Worm (Caenorhabditis elegans) whole organism, late embryonic: ENCODE results near the gene mdh-2.

Experiments
- K09A11.1 ChIP-seq: sonication (generic microtip); optimal IDR thresholded peaks from 2 replicates; lab custom pipeline; 2017; ENCODE audit warnings: antibody characterized with exemption, mild to moderate bottlenecking, missing genetic modification characterization, missing compliant biosample characterization; ENCODE audit not compliant: insufficient read depth
- ama-1 ChIP-seq: fragments of 150-350 bp; optimal IDR thresholded peaks from 2 replicates; lab custom pipeline; 2014
- ceh-22 ChIP-seq: sonication (generic microtip); optimal IDR thresholded peaks from 2 replicates; lab custom pipeline; 2017; ENCODE audit warnings: missing biosample characterization, missing genetic modification characterization
- dmd-4 ChIP-seq: sonication (generic microtip); optimal IDR thresholded peaks from 2 replicates; lab custom pipeline; 2016; ENCODE audit warnings: borderline replicate concordance, missing genetic modification characterization, missing compliant biosample characterization
- hlh-6 ChIP-seq: sonication (generic microtip); optimal IDR thresholded peaks from 2 replicates; lab custom pipeline; 2016; ENCODE audit warnings: missing genotype, missing genetic modification characterization, missing compliant biosample characterization
- lim-6 ChIP-seq: sonication (generic microtip); optimal IDR thresholded peaks from 2 replicates; lab custom pipeline; 2016; ENCODE audit warnings: missing genetic modification characterization, missing compliant biosample characterization
- madf-2 ChIP-seq: sonication (generic microtip); optimal IDR thresholded peaks from 2 replicates; lab custom pipeline; 2017; ENCODE audit warnings: missing genetic modification characterization, missing compliant biosample characterization
- nhr-11 ChIP-seq: fragments of 150-350 bp; optimal IDR thresholded peaks from 2 replicates; lab custom pipeline; 2014; ENCODE audit warnings: missing biosample characterization, missing genetic modification characterization
- npax-4 ChIP-seq: sonication (generic microtip); optimal IDR thresholded peaks from 2 replicates; lab custom pipeline; 2016; ENCODE audit warnings: missing genetic modification characterization, missing compliant biosample characterization
- pha-2 ChIP-seq: sonication (generic microtip); optimal IDR thresholded peaks from 2 replicates; lab custom pipeline; 2017; ENCODE audit warnings: mild to moderate bottlenecking, missing genetic modification characterization, missing compliant biosample characterization
- pqm-1 ChIP-seq: sonication (generic microtip); optimal IDR thresholded peaks from 2 replicates; lab custom pipeline; 2016; ENCODE audit warnings: missing genetic modification characterization, missing compliant biosample characterization
- ref-2 ChIP-seq: sonication (generic microtip); optimal IDR thresholded peaks from 2 replicates; lab custom pipeline; 2016; ENCODE audit warnings: missing genetic modification characterization, missing compliant biosample characterization
- unc-86 ChIP-seq: sonication (generic microtip); optimal IDR thresholded peaks from 2 replicates; lab custom pipeline; 2016; ENCODE audit warnings: missing genetic modification characterization, missing compliant biosample characterization
- zip-5 ChIP-seq: sonication (generic microtip); optimal IDR thresholded peaks from 2 replicates; lab custom pipeline; 2016; ENCODE audit warnings: missing genetic modification characterization, missing compliant biosample characterization

ce11 chrIII:6594069-6594468 is 13.8 kb downstream of the mdh-2 start:
- no peak for TF ChIP-seq madf-2 (tag; lab: Kevin White, UChicago)
- TF ChIP-seq npax-4, result no peak
- TF ChIP-seq hlh-6 (tag; lab: Kevin White, UChicago), result no peak
- TF ChIP-seq zip-5, result no peak
- no peak for TF ChIP-seq pqm-1 (tag; lab: Kevin White, UChicago)
- TF ChIP-seq ref-2 (tag; lab: Kevin White, UChicago), result no peak
- no peak for TF ChIP-seq K09A11.1 (tag; lab: Kevin White, UChicago)
- TF ChIP-seq dmd-4 (tag; lab: Kevin White, UChicago), result no peak
- TF ChIP-seq lim-6 (tag; lab: Kevin White, UChicago), result no peak
- TF ChIP-seq ama-1, result no peak
- TF ChIP-seq ceh-22 (tag; lab: Kevin White, UChicago), result no peak
- no peak for TF ChIP-seq nhr-11
- TF ChIP-seq unc-86 (tag; lab: Kevin White, UChicago), result no peak
- no peak for TF ChIP-seq pha-2 (tag; lab: Kevin White, UChicago)
